Worm (Caenorhabditis elegans) whole organism, mixed stage, embryonic: ENCODE measurements around the gene cyp-42A1.

Experiments
- M03D4.4 ChIP-seq: sonication (generic microtip); optimal IDR thresholded peaks from 2 replicates; lab custom pipeline; 2017; ENCODE audit warnings: mild to moderate bottlenecking, missing genetic modification characterization, missing compliant biosample characterization
- bed-3 ChIP-seq: fragments of 200-800 bp; sonication (Bioruptor generic); optimal IDR thresholded peaks from 3 replicates; lab custom pipeline; 2018; ENCODE audit warnings: mild to moderate bottlenecking, missing genetic modification characterization, moderate library complexity, missing compliant biosample characterization
- blmp-1 ChIP-seq: fragments of 150-350 bp; optimal IDR thresholded peaks from 2 replicates; lab custom pipeline; 2014; ENCODE audit warnings: missing biosample characterization, missing genetic modification characterization
- ceh-39 ChIP-seq: fragments of 150-350 bp; optimal IDR thresholded peaks from 2 replicates; lab custom pipeline; 2014; ENCODE audit warnings: missing biosample characterization, missing genetic modification characterization
- ceh-43 ChIP-seq: fragments of 200-800 bp; sonication (Bioruptor generic); optimal IDR thresholded peaks from 2 replicates; lab custom pipeline; 2018; ENCODE audit warnings: mild to moderate bottlenecking, missing genetic modification characterization, moderate library complexity, missing compliant biosample characterization
- ceh-83 ChIP-seq: fragments of 200-800 bp; sonication (Bioruptor generic); optimal IDR thresholded peaks from 2 replicates; lab custom pipeline; 2018; ENCODE audit warnings: mild to moderate bottlenecking, missing genetic modification characterization, missing compliant biosample characterization
- ces-1 ChIP-seq: fragments of 150-350 bp; optimal IDR thresholded peaks from 2 replicates; lab custom pipeline; 2014; ENCODE audit warnings: missing biosample characterization, missing genetic modification reagents, missing genetic modification characterization
- cnd-1 ChIP-seq: fragments of 200-800 bp; sonication (Bioruptor generic); optimal IDR thresholded peaks from 2 replicates; lab custom pipeline; 2018; ENCODE audit warnings: mild to moderate bottlenecking, missing genetic modification characterization, missing compliant biosample characterization
- drap-1 ChIP-seq: fragments of 200-800 bp; sonication (Bioruptor generic); optimal IDR thresholded peaks from 3 replicates; lab custom pipeline; 2018; ENCODE audit warnings: mild to moderate bottlenecking, missing genetic modification characterization, missing compliant biosample characterization
- elt-1 ChIP-seq: sonication (generic microtip); optimal IDR thresholded peaks from 2 replicates; lab custom pipeline; 2017; ENCODE audit warnings: missing genetic modification characterization, mild to moderate bottlenecking, missing compliant biosample characterization, antibody characterized with exemption, moderate library complexity, borderline replicate concordance; ENCODE audit not compliant: insufficient read depth
- elt-3 ChIP-seq: fragments of 150-350 bp; optimal IDR thresholded peaks from 2 replicates; lab custom pipeline; 2014; ENCODE audit warnings: missing biosample characterization, missing genetic modification characterization
- flh-1 ChIP-seq: fragments of 200-800 bp; sonication (Bioruptor generic); optimal IDR thresholded peaks from 2 replicates; lab custom pipeline; 2018; ENCODE audit warnings: mild to moderate bottlenecking, missing genetic modification characterization, moderate library complexity, missing compliant biosample characterization
- ham-2 ChIP-seq: fragments of 200-800 bp; sonication (Bioruptor generic); optimal IDR thresholded peaks from 2 replicates; lab custom pipeline; 2018; ENCODE audit warnings: mild to moderate bottlenecking, missing genetic modification characterization, missing compliant biosample characterization
- hlh-1 ChIP-seq: fragments of 150-350 bp; optimal IDR thresholded peaks from 2 replicates; lab custom pipeline; 2014; ENCODE audit warnings: missing biosample characterization, missing genetic modification reagents, missing genetic modification characterization
- lin-13 ChIP-seq: fragments of 150-350 bp; optimal IDR thresholded peaks from 2 replicates; lab custom pipeline; 2014; ENCODE audit warnings: missing biosample characterization, missing genetic modification characterization
- lin-32 ChIP-seq: fragments of 200-800 bp; sonication (Bioruptor generic); optimal IDR thresholded peaks from 2 replicates; lab custom pipeline; 2018; ENCODE audit warnings: mild to moderate bottlenecking, missing genetic modification characterization, missing compliant biosample characterization
- lsy-2 ChIP-seq: fragments of 150-350 bp; optimal IDR thresholded peaks from 2 replicates; lab custom pipeline; 2014; ENCODE audit warnings: missing biosample characterization, missing genetic modification characterization
- mab-5 ChIP-seq: fragments of 150-350 bp; optimal IDR thresholded peaks from 2 replicates; lab custom pipeline; 2014; ENCODE audit warnings: missing biosample characterization, missing genetic modification characterization
- mep-1 ChIP-seq: fragments of 150-350 bp; optimal IDR thresholded peaks from 2 replicates; lab custom pipeline; 2017; ENCODE audit warnings: missing biosample characterization, missing genetic modification reagents, missing genetic modification characterization, inconsistent platforms
- mls-2 ChIP-seq: sonication (generic microtip); optimal IDR thresholded peaks from 2 replicates; lab custom pipeline; 2016; ENCODE audit warnings: mild to moderate bottlenecking, missing genetic modification characterization, moderate library complexity, missing compliant biosample characterization
- nhr-12 ChIP-seq: fragments of 150-350 bp; optimal IDR thresholded peaks from 2 replicates; lab custom pipeline; 2014; ENCODE audit warnings: missing biosample characterization, missing genetic modification characterization
- nhr-2 ChIP-seq: fragments of 150-350 bp; optimal IDR thresholded peaks from 2 replicates; lab custom pipeline; 2014; ENCODE audit warnings: missing biosample characterization, missing genetic modification characterization
- nhr-237 ChIP-seq: fragments of 150-350 bp; optimal IDR thresholded peaks from 2 replicates; lab custom pipeline; 2014; ENCODE audit warnings: missing biosample characterization, missing genetic modification characterization
- nhr-28 ChIP-seq: fragments of 150-350 bp; optimal IDR thresholded peaks from 2 replicates; lab custom pipeline; 2014; ENCODE audit warnings: missing biosample characterization, missing genetic modification characterization
- nhr-76 ChIP-seq: sonication (generic microtip); optimal IDR thresholded peaks from 2 replicates; lab custom pipeline; 2017; ENCODE audit warnings: missing biosample characterization, missing genetic modification characterization
- pha-4 ChIP-seq: fragments of 150-350 bp; optimal IDR thresholded peaks from 2 replicates; lab custom pipeline; 2018; ENCODE audit warnings: missing biosample characterization, missing genetic modification reagents, missing genetic modification characterization
- sem-2 ChIP-seq: fragments of 200-800 bp; sonication (Bioruptor generic); optimal IDR thresholded peaks from 2 replicates; lab custom pipeline; 2018; ENCODE audit warnings: mild to moderate bottlenecking, missing genetic modification characterization, missing compliant biosample characterization
- snpc-4 ChIP-seq: fragments of 150-350 bp; optimal IDR thresholded peaks from 2 replicates; lab custom pipeline; 2014; ENCODE audit warnings: missing biosample characterization, missing genetic modification characterization
- sptf-1 ChIP-seq: sonication (generic microtip); optimal IDR thresholded peaks from 2 replicates; lab custom pipeline; 2017; ENCODE audit warnings: mild to moderate bottlenecking, missing genetic modification characterization, moderate library complexity, missing compliant biosample characterization
- tbx-8 ChIP-seq: fragments of 200-800 bp; sonication (Bioruptor generic); optimal IDR thresholded peaks from 2 replicates; lab custom pipeline; 2018; ENCODE audit warnings: mild to moderate bottlenecking, missing genetic modification characterization, moderate library complexity, missing compliant biosample characterization
- unc-120 ChIP-seq: sonication (generic microtip); optimal IDR thresholded peaks from 2 replicates; lab custom pipeline; 2017; ENCODE audit warnings: missing genetic modification characterization, missing compliant biosample characterization; ENCODE audit not compliant: poor library complexity, severe bottlenecking
- unc-39 ChIP-seq: fragments of 150-350 bp; optimal IDR thresholded peaks from 2 replicates; lab custom pipeline; 2014; ENCODE audit warnings: missing biosample characterization, missing genetic modification characterization
- unc-62 ChIP-seq: fragments of 150-350 bp; optimal IDR thresholded peaks from 2 replicates; lab custom pipeline; 2014; ENCODE audit warnings: missing biosample characterization, missing genetic modification reagents, missing genetic modification characterization
- ztf-11 ChIP-seq: fragments of 150-350 bp; optimal IDR thresholded peaks from 2 replicates; lab custom pipeline; 2014; ENCODE audit warnings: missing biosample characterization, missing genetic modification characterization

Gene cyp-42A1

DNA sequence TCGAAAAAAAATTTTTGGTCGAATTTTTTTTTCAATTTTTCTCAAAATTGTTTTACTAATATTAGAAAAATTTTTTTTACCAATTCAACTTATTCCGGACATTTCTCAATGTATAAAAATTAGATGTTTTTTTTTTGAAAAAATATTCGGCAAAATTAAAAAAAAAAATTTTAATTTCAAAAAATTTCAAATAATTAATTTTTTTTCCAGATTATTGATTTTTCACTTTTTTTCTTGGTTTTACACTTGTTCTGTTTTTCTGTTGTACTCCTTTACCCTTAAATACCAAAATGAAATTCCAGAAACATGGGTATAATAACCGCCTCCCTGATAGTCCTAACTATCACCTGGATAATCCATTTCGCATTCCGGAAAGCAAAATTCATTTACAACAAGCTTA is at the start of gene cyp-42A1:
cyp-42A1 (plus strand) TSS at position 301 of the 400 bp plus-strand sequence.
- TF ChIP-seq ceh-83 (GFP tag; lab: Kevin White, UChicago) (no peak), unc-120 (tag; lab: Kevin White, UChicago) (no peak), lsy-2 (no peak), pha-4 (no peak), lin-13 (tag; lab: Kevin White, UChicago) (no peak), nhr-12 (tag; lab: Kevin White, UChicago) (no peak), lin-32 (GFP tag; lab: Kevin White, UChicago) (no peak), hlh-1 (tag; lab: Kevin White, UChicago) (no peak), nhr-28 (no peak), mab-5 (tag; lab: Kevin White, UChicago) (no peak), tbx-8 (GFP tag; lab: Kevin White, UChicago) (no peak)
- TF ChIP-seq, all 35 proteins: peak for 0

DNA sequence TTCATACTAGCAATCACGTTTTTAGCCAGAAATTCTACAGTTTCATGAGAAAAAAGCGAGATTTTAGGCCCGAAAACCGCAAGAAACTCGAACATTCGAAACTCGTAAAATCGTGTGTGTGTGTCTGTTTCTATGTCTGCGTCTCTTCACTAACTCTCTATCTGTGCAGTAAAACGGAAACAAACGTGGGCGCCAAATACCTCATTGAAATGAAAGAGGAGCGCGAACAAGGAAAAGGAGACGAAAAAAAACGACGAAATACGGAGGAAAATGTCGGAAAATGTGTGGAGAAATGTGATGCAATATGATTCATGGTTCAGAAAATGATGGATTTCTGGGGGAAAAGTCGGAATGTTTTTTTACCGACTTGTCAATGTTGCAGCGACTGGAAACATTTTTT is 43.3 kb upstream of the cyp-42A1 start:
- TF ChIP-seq nhr-237 (tag; lab: Kevin White, UChicago) (no peak), bed-3 (GFP tag; lab: Kevin White, UChicago) (no peak), ceh-43 (no peak), sem-2 (GFP tag; lab: Kevin White, UChicago) (no peak), lin-13 (tag; lab: Kevin White, UChicago) (no peak), sptf-1 (no peak), ceh-39 (tag; lab: Kevin White, UChicago) (no peak), lsy-2 (no peak), nhr-28 (no peak), nhr-76 (tag; lab: Kevin White, UChicago) (no peak), mls-2 (tag; lab: Kevin White, UChicago) (no peak), drap-1 (GFP tag; lab: Kevin White, UChicago) (no peak), nhr-2 (tag; lab: Kevin White, UChicago) (no peak), tbx-8 (GFP tag; lab: Kevin White, UChicago) (no peak), unc-39 (no peak), elt-1 (tag; lab: Kevin White, UChicago) (no peak), mab-5 (tag; lab: Kevin White, UChicago) (no peak), elt-3 (no peak)

DNA sequence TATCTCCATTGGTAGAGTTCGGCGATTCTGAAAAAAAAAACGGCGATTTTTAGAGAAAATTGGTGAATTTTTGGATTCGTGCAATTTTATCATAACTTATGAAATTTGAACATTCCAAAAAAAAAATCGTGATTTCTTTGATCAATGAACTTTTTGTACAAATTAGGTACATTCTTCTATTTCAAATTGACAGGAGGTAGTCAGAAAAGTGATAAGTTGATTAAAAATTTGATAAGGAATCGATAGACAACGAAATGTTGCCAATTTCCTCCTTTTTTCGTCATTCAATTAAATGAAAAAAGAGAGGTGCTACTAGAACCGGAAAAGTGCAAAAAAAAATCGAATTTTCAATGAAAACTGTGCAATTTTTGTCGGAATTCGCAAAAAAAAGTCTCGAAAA is 40.9 kb upstream of the cyp-42A1 start:
- TF ChIP-seq lin-32 (GFP tag; lab: Kevin White, UChicago): no peak
- no peak for TF ChIP-seq nhr-237 (tag; lab: Kevin White, UChicago)
- no peak for TF ChIP-seq ceh-43
- no peak for TF ChIP-seq nhr-2 (tag; lab: Kevin White, UChicago)
- no peak for TF ChIP-seq nhr-12 (tag; lab: Kevin White, UChicago)
- no peak for TF ChIP-seq lsy-2
- TF ChIP-seq mab-5 (tag; lab: Kevin White, UChicago): no peak
- no peak for TF ChIP-seq bed-3 (GFP tag; lab: Kevin White, UChicago)
- no peak for TF ChIP-seq M03D4.4 (tag; lab: Kevin White, UChicago)
- TF ChIP-seq cnd-1 (tag; lab: Kevin White, UChicago): no peak
- no peak for TF ChIP-seq nhr-28
- TF ChIP-seq elt-3: no peak
- TF ChIP-seq ceh-39 (tag; lab: Kevin White, UChicago): no peak
- TF ChIP-seq ceh-83 (GFP tag; lab: Kevin White, UChicago): no peak
- no peak for TF ChIP-seq lin-13 (tag; lab: Kevin White, UChicago)

ce11 chrV:18873833-18874232 is 38.0 kb upstream of the cyp-42A1 start, which contains the start of gene ceh-51:
TSS of gene ceh-51 (plus strand) at chrV:18874133.
- TF ChIP-seq ztf-11 (tag; lab: Kevin White, UChicago) (no peak), tbx-8 (GFP tag; lab: Kevin White, UChicago) (no peak), sem-2 (GFP tag; lab: Kevin White, UChicago) (no peak), unc-62 (GFP tag; lab: Kevin White, UChicago) (no peak), ham-2 (GFP tag; lab: Kevin White, UChicago) (no peak)

ce11 chrV:18894924-18895388 is 16.9 kb upstream of the cyp-42A1 start, which contains the start of gene emb-4:
TSS of gene emb-4 (minus strand) at chrV:18894974.
- TF ChIP-seq ces-1 (GFP tag; lab: Kevin White, UChicago) (peak; percentile 24), ceh-83 (GFP tag; lab: Kevin White, UChicago) (no peak), blmp-1 (tag; lab: Kevin White, UChicago) (no peak), ceh-39 (tag; lab: Kevin White, UChicago) (no peak), snpc-4 (tag; lab: Kevin White, UChicago) (no peak), mep-1 (tag; lab: Kevin White, UChicago) (peak; percentile 32), ztf-11 (tag; lab: Kevin White, UChicago) (no peak), flh-1 (GFP tag; lab: Kevin White, UChicago) (no peak), sem-2 (GFP tag; lab: Kevin White, UChicago) (no peak), cnd-1 (tag; lab: Kevin White, UChicago) (no peak), nhr-2 (tag; lab: Kevin White, UChicago) (no peak), lin-13 (tag; lab: Kevin White, UChicago) (peak; percentile 36)
